Fruit fly (Drosophila melanogaster) whole organism, embryonic: ENCODE results near the gene ebd2.
A peak's percentile ranks its signal among the peaks of the same experiment; 100 is the strongest.

Source experiments
- Ada2b ChIP-seq: fragments of 200-800 bp; sonication (Bioruptor generic); IDR thresholded peaks from 2 replicates; pipeline ENCODE4 v1.3.6; 2022; ENCODE audit warnings: missing biosample characterization, missing genetic modification characterization
- Blimp-1 ChIP-seq: fragments of 200-800 bp; sonication (Bioruptor generic); optimal IDR thresholded peaks from 3 replicates; lab custom pipeline; 2018; ENCODE audit warnings: missing biosample characterization, missing genetic modification characterization, mild to moderate bottlenecking, moderate library complexity, missing genetic modification reagents
- CG10543 ChIP-seq: fragments of 200-800 bp; sonication (Bioruptor generic); optimal IDR thresholded peaks from 3 replicates; lab custom pipeline; 2017; ENCODE audit warnings: missing biosample characterization, mild to moderate bottlenecking, missing genetic modification characterization, moderate library complexity
- CG12391 ChIP-seq: fragments of 200-800 bp; sonication (Bioruptor generic); optimal IDR thresholded peaks from 3 replicates; lab custom pipeline; 2018; ENCODE audit warnings: missing biosample characterization, mild to moderate bottlenecking, missing genetic modification characterization, moderate library complexity
- CG12769 ChIP-seq: fragments of 200-800 bp; sonication (Bioruptor generic); optimal IDR thresholded peaks from 2 replicates; lab custom pipeline; 2019; ENCODE audit warnings: missing biosample characterization, mild to moderate bottlenecking, missing genetic modification characterization, moderate library complexity
- CG12942 ChIP-seq: fragments of 200-800 bp; sonication (Bioruptor generic); optimal IDR thresholded peaks from 3 replicates; lab custom pipeline; 2016; ENCODE audit warnings: missing biosample characterization, missing genetic modification characterization
- CG13424 ChIP-seq: fragments of 200-800 bp; sonication (Bioruptor generic); optimal IDR thresholded peaks from 2 replicates; lab custom pipeline; 2019; ENCODE audit warnings: missing biosample characterization, mild to moderate bottlenecking, missing genetic modification characterization, moderate library complexity
- CG18599 ChIP-seq: fragments of 200-800 bp; sonication (Bioruptor generic); optimal IDR thresholded peaks from 3 replicates; lab custom pipeline; 2017; ENCODE audit warnings: missing biosample characterization, missing genetic modification characterization, mild to moderate bottlenecking, moderate library complexity, missing genetic modification reagents
- CG18619 ChIP-seq: fragments of 200-800 bp; sonication (Bioruptor generic); optimal IDR thresholded peaks from 3 replicates; lab custom pipeline; 2017; ENCODE audit warnings: missing biosample characterization, mild to moderate bottlenecking, missing genetic modification characterization
- CG2712 ChIP-seq: fragments of 200-800 bp; optimal IDR thresholded peaks from 3 replicates; lab custom pipeline; 2019; ENCODE audit warnings: missing biosample characterization, mild to moderate bottlenecking, missing genetic modification characterization, moderate library complexity
- CG3281 ChIP-seq: fragments of 200-800 bp; sonication (Bioruptor generic); optimal IDR thresholded peaks from 3 replicates; lab custom pipeline; 2017; ENCODE audit warnings: missing biosample characterization, mild to moderate bottlenecking, missing genetic modification characterization
- CG34224 ChIP-seq: fragments of 200-800 bp; sonication (Bioruptor generic); IDR thresholded peaks from 3 replicates; pipeline ENCODE4 v1.3.6; 2022; ENCODE audit warnings: missing biosample characterization, missing genetic modification characterization; ENCODE audit not compliant: partially characterized antibody
- CG4424 ChIP-seq: fragments of 200-800 bp; sonication (Bioruptor generic); optimal IDR thresholded peaks from 3 replicates; lab custom pipeline; 2016; ENCODE audit warnings: missing biosample characterization, missing genetic modification characterization
- CG6689 ChIP-seq: fragments of 200-800 bp; sonication (Bioruptor generic); IDR thresholded peaks from 2 replicates; pipeline ENCODE4 v1.3.6; 2022; ENCODE audit warnings: missing biosample characterization, missing genetic modification characterization
- CG6813 ChIP-seq: fragments of 200-800 bp; sonication (Bioruptor generic); optimal IDR thresholded peaks from 2 replicates; lab custom pipeline; 2017; ENCODE audit warnings: missing biosample characterization, missing genetic modification characterization, mild to moderate bottlenecking, moderate library complexity, missing genetic modification reagents
- CG7839 ChIP-seq: fragments of 200-800 bp; sonication (Bioruptor generic); optimal IDR thresholded peaks from 3 replicates; lab custom pipeline; 2018; ENCODE audit warnings: missing biosample characterization, mild to moderate bottlenecking, missing genetic modification characterization, moderate library complexity
- CG8290 ChIP-seq, 3 experiments: fragments of 200-800 bp; sonication (Bioruptor generic); optimal IDR thresholded peaks; 2 replicates each; lab custom pipeline; 2016 to 2019; ENCODE audit warnings: missing biosample characterization in 3 of 3, missing genetic modification characterization in 3 of 3, mild to moderate bottlenecking in 2 of 3, moderate library complexity in 1 of 3
- CHES-1-like ChIP-seq: fragments of 200-800 bp; sonication (Bioruptor generic); optimal IDR thresholded peaks from 2 replicates; lab custom pipeline; 2016; ENCODE audit warnings: missing biosample characterization, missing genetic modification characterization
- CkIIα-i1 ChIP-seq: fragments of 200-800 bp; sonication (Bioruptor generic); IDR thresholded peaks from 2 replicates; pipeline ENCODE4 v1.3.6; 2022; ENCODE audit warnings: missing biosample characterization, missing genetic modification characterization
- CoRest ChIP-seq: fragments of 200-800 bp; sonication (Bioruptor generic); optimal IDR thresholded peaks from 3 replicates; lab custom pipeline; 2018; ENCODE audit warnings: missing biosample characterization, mild to moderate bottlenecking, missing genetic modification characterization, moderate library complexity
- D19A ChIP-seq: fragments of 200-800 bp; optimal IDR thresholded peaks from 3 replicates; lab custom pipeline; 2019; ENCODE audit warnings: missing biosample characterization, mild to moderate bottlenecking, missing genetic modification characterization, moderate library complexity
- GATAe ChIP-seq: fragments of 200-800 bp; sonication (Bioruptor generic); conservative IDR thresholded peaks from 2 replicates; pipeline ENCODE4 v1.3.6; 2022; ENCODE audit warnings: missing biosample characterization, missing genetic modification characterization
- Hey ChIP-seq: fragments of 200-800 bp; sonication (Bioruptor generic); optimal IDR thresholded peaks from 3 replicates; lab custom pipeline; 2018; ENCODE audit warnings: missing biosample characterization, mild to moderate bottlenecking, missing genetic modification characterization
- Lpt ChIP-seq: fragments of >200 bp; optimal IDR thresholded peaks from 2 replicates; lab custom pipeline; 2018; ENCODE audit warnings: missing biosample characterization, missing genetic modification characterization
- Max ChIP-seq: fragments of 200-800 bp; sonication (Bioruptor generic); optimal IDR thresholded peaks from 2 replicates; lab custom pipeline; 2016; ENCODE audit warnings: missing biosample characterization, mild to moderate bottlenecking, missing genetic modification characterization
- Med ChIP-seq: fragments of 200-800 bp; sonication (Bioruptor generic); peaks from one replicate; lab custom pipeline; 2016; ENCODE audit warnings: missing biosample characterization, missing genetic modification characterization, mild to moderate bottlenecking, inconsistent platforms, moderate library complexity
- PHDP ChIP-seq: fragments of 200-800 bp; sonication (Bioruptor generic); optimal IDR thresholded peaks from 3 replicates; lab custom pipeline; 2018; ENCODE audit warnings: missing biosample characterization, mild to moderate bottlenecking, missing genetic modification characterization, moderate library complexity
- Pdp1 ChIP-seq, 2 experiments: fragments of 200-800 bp; sonication (Bioruptor generic); optimal IDR thresholded peaks; 3 replicates each; lab custom pipeline; 2016; ENCODE audit warnings: missing biosample characterization in 2 of 2, missing genetic modification characterization in 2 of 2, mild to moderate bottlenecking in 1 of 2, moderate library complexity in 1 of 2
- Sox102F ChIP-seq: fragments of 200-800 bp; sonication (Bioruptor generic); optimal IDR thresholded peaks from 2 replicates; lab custom pipeline; 2018; ENCODE audit warnings: missing biosample characterization, mild to moderate bottlenecking, missing genetic modification characterization, moderate library complexity
- Trl ChIP-seq, 3 experiments: fragments of >200 bp in 2 of 3; fragments of 200-800 bp in 1 of 3; sonication (Bioruptor generic) in 1 of 3; optimal IDR thresholded peaks; 2 replicates in 1 of 3; 3 replicates in 2 of 3; lab custom pipeline; 2016 to 2017; ENCODE audit warnings: missing biosample characterization in 1 of 3, missing genetic modification characterization in 1 of 3
- amos ChIP-seq: fragments of 200-800 bp; sonication (Bioruptor generic); IDR thresholded peaks from 2 replicates; pipeline ENCODE4 v1.3.6; 2022; ENCODE audit warnings: missing biosample characterization, missing genetic modification characterization; ENCODE audit not compliant: partially characterized antibody
- chif ChIP-seq, 2 experiments: fragments of 200-800 bp; sonication (Bioruptor generic); optimal IDR thresholded peaks; 3 replicates each; lab custom pipeline; 2016; ENCODE audit warnings: missing biosample characterization in 2 of 2, missing genetic modification characterization in 2 of 2
- ci ChIP-seq: fragments of 200-800 bp; sonication (Bioruptor generic); IDR thresholded peaks from 3 replicates; pipeline ENCODE4 v1.3.6; 2022; ENCODE audit warnings: missing biosample characterization, missing genetic modification characterization
- corto ChIP-seq: fragments of 200-800 bp; sonication (Bioruptor generic); optimal IDR thresholded peaks from 2 replicates; lab custom pipeline; 2016; ENCODE audit warnings: missing biosample characterization, mild to moderate bottlenecking, missing genetic modification characterization, moderate library complexity
- crol ChIP-seq: fragments of 200-800 bp; sonication (Bioruptor generic); IDR thresholded peaks from 2 replicates; pipeline ENCODE4 v1.3.6; 2022; ENCODE audit warnings: missing biosample characterization, missing genetic modification characterization
- dysf ChIP-seq: fragments of 200-800 bp; sonication (Bioruptor generic); IDR thresholded peaks from 3 replicates; pipeline ENCODE4 v1.3.6; 2022; ENCODE audit warnings: missing biosample characterization, missing genetic modification characterization
- eve ChIP-seq, 2 experiments: fragments of >200 bp; optimal IDR thresholded peaks; 2 replicates each; lab custom pipeline; 2017; ENCODE audit warnings: missing biosample characterization in 2 of 2, missing genetic modification characterization in 2 of 2
- exex ChIP-seq: fragments of 200-800 bp; sonication (Bioruptor generic); optimal IDR thresholded peaks from 4 replicates; lab custom pipeline; 2018; ENCODE audit warnings: missing biosample characterization, mild to moderate bottlenecking, missing genetic modification characterization, moderate library complexity
- grau ChIP-seq: fragments of 200-800 bp; optimal IDR thresholded peaks from 3 replicates; lab custom pipeline; 2019; ENCODE audit warnings: missing biosample characterization, mild to moderate bottlenecking, missing genetic modification characterization, moderate library complexity
- gt ChIP-seq: fragments of 200-800 bp; sonication (Bioruptor generic); IDR thresholded peaks from 2 replicates; pipeline ENCODE4 v1.3.6; 2022; ENCODE audit warnings: missing biosample characterization, missing genetic modification characterization
- knrl ChIP-seq: fragments of 200-800 bp; sonication (Bioruptor generic); IDR thresholded peaks from 3 replicates; pipeline ENCODE4 v1.3.6; 2022; ENCODE audit warnings: missing biosample characterization, missing genetic modification characterization; ENCODE audit not compliant: partially characterized antibody
- mam ChIP-seq: fragments of 200-800 bp; sonication (Bioruptor generic); optimal IDR thresholded peaks from 3 replicates; lab custom pipeline; 2016; ENCODE audit warnings: missing biosample characterization, missing genetic modification characterization
- salm ChIP-seq: fragments of 200-800 bp; sonication (Bioruptor generic); optimal IDR thresholded peaks from 2 replicates; lab custom pipeline; 2018; ENCODE audit warnings: missing biosample characterization, mild to moderate bottlenecking, missing genetic modification characterization
- sd ChIP-seq: fragments of 200-800 bp; sonication (Bioruptor generic); optimal IDR thresholded peaks from 3 replicates; lab custom pipeline; 2018; ENCODE audit warnings: missing biosample characterization, mild to moderate bottlenecking, missing genetic modification characterization, moderate library complexity
- slp2 ChIP-seq: fragments of 200-800 bp; sonication (Bioruptor generic); optimal IDR thresholded peaks from 2 replicates; lab custom pipeline; 2016; ENCODE audit warnings: missing biosample characterization, missing genetic modification characterization
- sug ChIP-seq: fragments of 200-800 bp; optimal IDR thresholded peaks from 2 replicates; lab custom pipeline; 2019; ENCODE audit warnings: missing biosample characterization, mild to moderate bottlenecking, missing genetic modification characterization, moderate library complexity
- unpg ChIP-seq: fragments of 200-800 bp; sonication (Bioruptor generic); optimal IDR thresholded peaks from 3 replicates; lab custom pipeline; 2018; ENCODE audit warnings: missing biosample characterization, mild to moderate bottlenecking, missing genetic modification characterization, moderate library complexity
- usp ChIP-seq: fragments of >200 bp; optimal IDR thresholded peaks from 2 replicates; lab custom pipeline; 2017; ENCODE audit warnings: missing biosample characterization, missing genetic modification characterization
- zfh1 ChIP-seq: fragments of 200-800 bp; sonication (Bioruptor generic); IDR thresholded peaks from 3 replicates; pipeline ENCODE4 v1.3.6; 2022; ENCODE audit warnings: missing biosample characterization, missing genetic modification characterization

ebd2 gene

dm6 chr3L:21386917-21387316, 37.8 kb upstream of the ebd2 start:
- TF ChIP-seq Med (peak; percentile 23), knrl (no peak), CG10543 (GFP tag; lab: Kevin White, UChicago) (peak; percentile 22), zfh1 (GFP tag; lab: Robert Waterston, UW) (no peak), GATAe (GFP tag; lab: Robert Waterston, UW) (peak; percentile 61), Hey (tag; lab: Kevin White, UChicago) (peak; percentile 50), CG8290 (GFP tag; optimal IDR thresholded peaks at IDR 0.05; lab: Kevin White, UChicago) (no peak), CG8290 (tag; optimal IDR thresholded peaks at IDR 0.05; lab: Kevin White, UChicago) (peak in 1 of 2 experiments; percentile 41), slp2 (GFP tag; lab: Kevin White, UChicago) (no peak), corto (GFP tag; lab: Kevin White, UChicago) (no peak), eve (GFP tag; optimal IDR thresholded peaks at IDR 0.05; lab: Kevin White, UChicago) (no peak), CG34224 (GFP tag; lab: Robert Waterston, UW) (no peak), crol (peak; percentile 58; the same call in 1 of the 2 replicates), CHES-1-like (no peak), Trl (optimal IDR thresholded peaks at IDR 0.05; lab: Kevin White, UChicago) (no peak), Trl (GFP tag; optimal IDR thresholded peaks at IDR 0.05; lab: Kevin White, UChicago) (no peak), Pdp1 (GFP tag; optimal IDR thresholded peaks at IDR 0.05; lab: Kevin White, UChicago) (peak in 1 of 2 experiments; percentile 10), CG18619 (GFP tag; lab: Kevin White, UChicago) (no peak), sd (peak; percentile 79), exex (tag; lab: Kevin White, UChicago) (peak; percentile 88), CG6813 (GFP tag; lab: Kevin White, UChicago) (no peak), Lpt (GFP tag; lab: Kevin White, UChicago) (no peak), CG12942 (GFP tag; lab: Kevin White, UChicago) (no peak), sug (tag; lab: Kevin White, UChicago) (peak; percentile 25), CG12769 (peak; percentile 40), gt (GFP tag; lab: Robert Waterston, UW) (no peak), CkIIα-i1 (GFP tag; lab: Robert Waterston, UW) (no peak), ci (GFP tag; lab: Robert Waterston, UW) (0 out of 3 replicates have a peak, but pooled peaks have one; percentile 20), amos (GFP tag; lab: Robert Waterston, UW) (no peak), CG18599 (GFP tag; lab: Kevin White, UChicago) (no peak)

- TF ChIP-seq Max (no peak), CG2712 (tag; lab: Kevin White, UChicago) (peak; percentile 39), grau (peak; percentile 43), CG4424 (GFP tag; lab: Kevin White, UChicago) (peak; percentile 27), mam (GFP tag; lab: Kevin White, UChicago) (no peak), salm (tag; lab: Kevin White, UChicago) (no peak), CG18599 (GFP tag; lab: Kevin White, UChicago) (peak; percentile 5), CG13424 (tag; lab: Kevin White, UChicago) (peak; percentile 31), Blimp-1 (GFP tag; lab: Kevin White, UChicago) (peak; percentile 25), CG7839 (tag; lab: Kevin White, UChicago) (peak; percentile 52), dysf (GFP tag; lab: Robert Waterston, UW) (0 out of 3 replicates have a peak, but pooled peaks have one; percentile 13), PHDP (tag; lab: Kevin White, UChicago) (peak; percentile 48), chif (GFP tag; optimal IDR thresholded peaks at IDR 0.05; lab: Kevin White, UChicago) (no peak), Ada2b (GFP tag; lab: Robert Waterston, UW) (0 out of 2 replicates have a peak, but pooled peaks have one; percentile 19), unpg (GFP tag; lab: Kevin White, UChicago) (peak; percentile 54), Pdp1 (GFP tag; optimal IDR thresholded peaks at IDR 0.05; lab: Kevin White, UChicago) (peak in 1 of 2 experiments; percentile 15), CG3281 (GFP tag; lab: Kevin White, UChicago) (peak; percentile 26), Sox102F (GFP tag; lab: Kevin White, UChicago) (peak; percentile 44), CG6689 (GFP tag; lab: Robert Waterston, UW) (0 out of 2 replicates have a peak, but pooled peaks have one; percentile 16), CoRest (tag; lab: Kevin White, UChicago) (peak; percentile 24), usp (GFP tag; lab: Kevin White, UChicago) (no peak), D19A (tag; lab: Kevin White, UChicago) (peak; percentile 16), CG12391 (tag; lab: Kevin White, UChicago) (peak; percentile 8)
Observed at dm6 chr3L:21385699-21386098, 36.6 kb upstream of the ebd2 start.
